Fruit fly (Drosophila melanogaster) whole organism, embryonic: ENCODE measurements around the gene twr.
A peak's percentile ranks its signal among the peaks of the same experiment; 100 is the strongest.

Experiments used
- B-H2 ChIP-seq: fragments of 200-800 bp; sonication (Bioruptor generic); optimal IDR thresholded peaks from 2 replicates; lab custom pipeline; 2018; ENCODE audit warnings: missing biosample characterization, mild to moderate bottlenecking, missing genetic modification characterization
- CG10274 ChIP-seq: fragments of 200-800 bp; sonication (Bioruptor generic); optimal IDR thresholded peaks from 3 replicates; lab custom pipeline; 2017; ENCODE audit warnings: missing biosample characterization, mild to moderate bottlenecking, missing genetic modification characterization
- CG10654 ChIP-seq: fragments of 200-800 bp; sonication (Bioruptor generic); optimal IDR thresholded peaks from 2 replicates; lab custom pipeline; 2016; ENCODE audit warnings: missing biosample characterization, missing genetic modification characterization
- CG11093 ChIP-seq: fragments of 200-800 bp; sonication (Bioruptor generic); IDR thresholded peaks from 3 replicates; pipeline ENCODE4 v1.3.6; 2022; ENCODE audit warnings: missing biosample characterization, missing genetic modification characterization
- CG11723 ChIP-seq: fragments of 200-800 bp; sonication (Bioruptor generic); optimal IDR thresholded peaks from 2 replicates; lab custom pipeline; 2017; ENCODE audit warnings: missing biosample characterization, mild to moderate bottlenecking, missing genetic modification characterization
- CG12104 ChIP-seq: fragments of 200-800 bp; sonication (Bioruptor generic); optimal IDR thresholded peaks from 3 replicates; lab custom pipeline; 2016; ENCODE audit warnings: missing biosample characterization, missing genetic modification characterization
- CG12744 ChIP-seq: fragments of 200-800 bp; sonication (Bioruptor generic); optimal IDR thresholded peaks from 2 replicates; lab custom pipeline; 2016; ENCODE audit warnings: missing biosample characterization, missing genetic modification characterization
- CG12942 ChIP-seq: fragments of 200-800 bp; sonication (Bioruptor generic); optimal IDR thresholded peaks from 3 replicates; lab custom pipeline; 2016; ENCODE audit warnings: missing biosample characterization, missing genetic modification characterization
- CG13123 ChIP-seq: fragments of 200-800 bp; sonication (Bioruptor generic); optimal IDR thresholded peaks from 2 replicates; lab custom pipeline; 2016; ENCODE audit warnings: missing biosample characterization, missing genetic modification characterization
- CG17359 ChIP-seq: fragments of 200-800 bp; sonication (Bioruptor generic); optimal IDR thresholded peaks from 3 replicates; lab custom pipeline; 2018; ENCODE audit warnings: missing biosample characterization, mild to moderate bottlenecking, missing genetic modification characterization, moderate library complexity
- CG18599 ChIP-seq: fragments of 200-800 bp; sonication (Bioruptor generic); optimal IDR thresholded peaks from 3 replicates; lab custom pipeline; 2017; ENCODE audit warnings: missing biosample characterization, missing genetic modification characterization, mild to moderate bottlenecking, moderate library complexity, missing genetic modification reagents
- CG2129 ChIP-seq: fragments of 200-800 bp; sonication (Bioruptor generic); IDR thresholded peaks from 2 replicates; pipeline ENCODE4 v1.3.6; 2022; ENCODE audit warnings: missing biosample characterization, missing genetic modification characterization; ENCODE audit not compliant: partially characterized antibody
- CG2875 ChIP-seq: fragments of 200-800 bp; sonication (Bioruptor generic); optimal IDR thresholded peaks from 2 replicates; lab custom pipeline; 2017; ENCODE audit warnings: missing biosample characterization, mild to moderate bottlenecking, missing genetic modification characterization, missing genetic modification reagents
- CG30020 ChIP-seq: fragments of 200-800 bp; optimal IDR thresholded peaks from 2 replicates; lab custom pipeline; 2019; ENCODE audit warnings: missing biosample characterization, mild to moderate bottlenecking, missing genetic modification characterization, moderate library complexity
- CG31388 ChIP-seq: fragments of 200-800 bp; sonication (Bioruptor generic); optimal IDR thresholded peaks from 2 replicates; lab custom pipeline; 2016; ENCODE audit warnings: missing biosample characterization, missing genetic modification characterization
- CG3163 ChIP-seq: fragments of 200-800 bp; sonication (Bioruptor generic); optimal IDR thresholded peaks from 3 replicates; lab custom pipeline; 2016; ENCODE audit warnings: missing biosample characterization, missing genetic modification characterization
- CG34422 ChIP-seq: fragments of 200-800 bp; sonication (Bioruptor generic); IDR thresholded peaks from 3 replicates; pipeline ENCODE4 v1.3.6; 2022; ENCODE audit warnings: missing biosample characterization, missing genetic modification characterization
- CG6654 ChIP-seq: fragments of 200-800 bp; sonication (Bioruptor generic); optimal IDR thresholded peaks from 2 replicates; lab custom pipeline; 2017; ENCODE audit warnings: missing biosample characterization, mild to moderate bottlenecking, missing genetic modification characterization
- CG6854 ChIP-seq: fragments of 200-800 bp; sonication (Bioruptor generic); optimal IDR thresholded peaks from 3 replicates; lab custom pipeline; 2017; ENCODE audit warnings: missing biosample characterization, mild to moderate bottlenecking, missing genetic modification characterization
- CG7928 ChIP-seq: fragments of 200-800 bp; sonication (Bioruptor generic); optimal IDR thresholded peaks from 2 replicates; lab custom pipeline; 2017; ENCODE audit warnings: missing biosample characterization, mild to moderate bottlenecking, missing genetic modification characterization
- CG9215 ChIP-seq: fragments of 200-800 bp; sonication (Bioruptor generic); IDR thresholded peaks from 2 replicates; pipeline ENCODE4 v1.3.6; 2022; ENCODE audit warnings: missing biosample characterization, missing genetic modification characterization
- CTCF ChIP-seq: fragments of 200-800 bp; sonication (Bioruptor generic); optimal IDR thresholded peaks from 2 replicates; lab custom pipeline; 2017; ENCODE audit warnings: missing biosample characterization, mild to moderate bottlenecking, missing genetic modification characterization, moderate library complexity
- H2.0 ChIP-seq: fragments of 200-800 bp; sonication (Bioruptor generic); IDR thresholded peaks from 2 replicates; pipeline ENCODE4 v1.3.6; 2022; ENCODE audit warnings: missing biosample characterization, missing genetic modification characterization
- HLH4C ChIP-seq: fragments of 200-800 bp; sonication (Bioruptor generic); IDR thresholded peaks from 3 replicates; pipeline ENCODE4 v1.3.6; 2022; ENCODE audit warnings: missing biosample characterization, missing genetic modification characterization; ENCODE audit not compliant: partially characterized antibody
- HmgD ChIP-seq: fragments of 200-800 bp; sonication (Bioruptor generic); optimal IDR thresholded peaks from 3 replicates; lab custom pipeline; 2016; ENCODE audit warnings: missing biosample characterization, missing genetic modification characterization
- Lhr ChIP-seq: fragments of 200-800 bp; sonication (Bioruptor generic); optimal IDR thresholded peaks from 3 replicates; lab custom pipeline; 2017; ENCODE audit warnings: mild to moderate bottlenecking, missing biosample characterization, missing genetic modification reagents, missing genetic modification characterization
- Med ChIP-seq: fragments of 200-800 bp; sonication (Bioruptor generic); peaks from one replicate; lab custom pipeline; 2016; ENCODE audit warnings: missing biosample characterization, missing genetic modification characterization, mild to moderate bottlenecking, inconsistent platforms, moderate library complexity
- Meics ChIP-seq: fragments of 200-800 bp; sonication (Bioruptor generic); optimal IDR thresholded peaks from 2 replicates; lab custom pipeline; 2017; ENCODE audit warnings: missing biosample characterization, mild to moderate bottlenecking, missing genetic modification characterization
- Opbp ChIP-seq: fragments of 200-800 bp; sonication (Bioruptor generic); IDR thresholded peaks from 3 replicates; pipeline ENCODE4 v1.3.6; 2022; ENCODE audit warnings: missing biosample characterization, missing genetic modification characterization; ENCODE audit not compliant: partially characterized antibody
- Poxn ChIP-seq: fragments of 200-800 bp; sonication (Bioruptor generic); IDR thresholded peaks from 2 replicates; pipeline ENCODE4 v1.3.6; 2022; ENCODE audit warnings: missing biosample characterization, missing genetic modification characterization
- ac ChIP-seq: fragments of 200-800 bp; sonication (Bioruptor generic); optimal IDR thresholded peaks from 3 replicates; lab custom pipeline; 2017; ENCODE audit warnings: missing biosample characterization, mild to moderate bottlenecking, missing genetic modification characterization
- ato ChIP-seq: fragments of 200-800 bp; sonication (Bioruptor generic); IDR thresholded peaks from 2 replicates; pipeline ENCODE4 v1.3.6; 2022; ENCODE audit warnings: missing biosample characterization, missing genetic modification characterization; ENCODE audit not compliant: partially characterized antibody
- btn ChIP-seq: fragments of 200-800 bp; sonication (Bioruptor generic); optimal IDR thresholded peaks from 2 replicates; lab custom pipeline; 2016; ENCODE audit warnings: missing biosample characterization, missing genetic modification characterization
- cwo ChIP-seq: fragments of 200-800 bp; sonication (Bioruptor generic); optimal IDR thresholded peaks from 3 replicates; lab custom pipeline; 2017; ENCODE audit warnings: missing biosample characterization, missing genetic modification characterization, mild to moderate bottlenecking, moderate library complexity, missing genetic modification reagents
- dmrt11E ChIP-seq: fragments of 200-800 bp; sonication (Bioruptor generic); optimal IDR thresholded peaks from 3 replicates; lab custom pipeline; 2018; ENCODE audit warnings: missing biosample characterization, mild to moderate bottlenecking, missing genetic modification characterization, moderate library complexity
- fd102C ChIP-seq: fragments of 200-800 bp; sonication (Bioruptor generic); optimal IDR thresholded peaks from 2 replicates; lab custom pipeline; 2018; ENCODE audit warnings: missing biosample characterization, mild to moderate bottlenecking, missing genetic modification characterization, moderate library complexity
- fru ChIP-seq: fragments of >200 bp; optimal IDR thresholded peaks from 2 replicates; lab custom pipeline; 2017
- ftz-f1 ChIP-seq: fragments of 200-800 bp; sonication (Bioruptor generic); optimal IDR thresholded peaks from 2 replicates; lab custom pipeline; 2016; ENCODE audit warnings: missing biosample characterization, missing genetic modification characterization
- gce ChIP-seq: fragments of 200-800 bp; sonication (Bioruptor generic); IDR thresholded peaks from 3 replicates; pipeline ENCODE4 v1.3.6; 2022; ENCODE audit warnings: missing biosample characterization, missing genetic modification characterization
- gcm ChIP-seq: fragments of 200-800 bp; sonication (Bioruptor generic); optimal IDR thresholded peaks from 2 replicates; lab custom pipeline; 2019; ENCODE audit warnings: missing biosample characterization, mild to moderate bottlenecking, missing genetic modification characterization, moderate library complexity
- gsb ChIP-seq: fragments of 200-800 bp; sonication (Bioruptor generic); IDR thresholded peaks from 2 replicates; pipeline ENCODE4 v1.3.6; 2022; ENCODE audit warnings: missing biosample characterization, missing genetic modification characterization
- kni ChIP-seq: fragments of 200-800 bp; sonication (Bioruptor generic); optimal IDR thresholded peaks from 3 replicates; lab custom pipeline; 2017; ENCODE audit warnings: mild to moderate bottlenecking, missing biosample characterization, missing genetic modification reagents, missing genetic modification characterization
- luna ChIP-seq: fragments of 200-800 bp; sonication (Bioruptor generic); optimal IDR thresholded peaks from 2 replicates; lab custom pipeline; 2016; ENCODE audit warnings: missing biosample characterization, missing genetic modification characterization
- mirr ChIP-seq: fragments of 200-800 bp; sonication (Bioruptor generic); optimal IDR thresholded peaks from 3 replicates; lab custom pipeline; 2018; ENCODE audit warnings: missing biosample characterization, mild to moderate bottlenecking, missing genetic modification characterization
- onecut ChIP-seq: fragments of 200-800 bp; sonication (Bioruptor generic); IDR thresholded peaks from 2 replicates; pipeline ENCODE4 v1.3.6; 2022; ENCODE audit warnings: missing biosample characterization, missing genetic modification characterization
- org-1 ChIP-seq: fragments of 200-800 bp; sonication (Bioruptor generic); optimal IDR thresholded peaks from 2 replicates; lab custom pipeline; 2017; ENCODE audit warnings: missing biosample characterization, missing genetic modification characterization
- pnt ChIP-seq: fragments of 200-800 bp; sonication (Bioruptor generic); optimal IDR thresholded peaks from 3 replicates; lab custom pipeline; 2016; ENCODE audit warnings: missing biosample characterization, missing genetic modification characterization
- pum ChIP-seq: fragments of 200-800 bp; sonication (Bioruptor generic); optimal IDR thresholded peaks from 2 replicates; lab custom pipeline; 2016; ENCODE audit warnings: missing biosample characterization, missing genetic modification characterization
- sens ChIP-seq: fragments of 200-800 bp; sonication (Bioruptor generic); peaks from one replicate; lab custom pipeline; 2016; ENCODE audit warnings: missing biosample characterization, missing genetic modification characterization
- sisA ChIP-seq: fragments of 200-800 bp; sonication (Bioruptor generic); IDR thresholded peaks from 2 replicates; pipeline ENCODE4 v1.3.6; 2022; ENCODE audit warnings: missing biosample characterization, missing genetic modification characterization
- sna ChIP-seq: fragments of 200-800 bp; sonication (Bioruptor generic); IDR thresholded peaks from 2 replicates; pipeline ENCODE4 v1.3.6; 2022; ENCODE audit warnings: missing biosample characterization, missing genetic modification characterization; ENCODE audit not compliant: partially characterized antibody
- tap ChIP-seq: fragments of 200-800 bp; optimal IDR thresholded peaks from 3 replicates; lab custom pipeline; 2019; ENCODE audit warnings: missing biosample characterization, mild to moderate bottlenecking, missing genetic modification characterization, moderate library complexity
- tgo ChIP-seq: fragments of 200-800 bp; sonication (Bioruptor generic); IDR thresholded peaks from 3 replicates; pipeline ENCODE4 v1.3.6; 2022; ENCODE audit warnings: missing biosample characterization, missing genetic modification characterization

Gene twr

DNA sequence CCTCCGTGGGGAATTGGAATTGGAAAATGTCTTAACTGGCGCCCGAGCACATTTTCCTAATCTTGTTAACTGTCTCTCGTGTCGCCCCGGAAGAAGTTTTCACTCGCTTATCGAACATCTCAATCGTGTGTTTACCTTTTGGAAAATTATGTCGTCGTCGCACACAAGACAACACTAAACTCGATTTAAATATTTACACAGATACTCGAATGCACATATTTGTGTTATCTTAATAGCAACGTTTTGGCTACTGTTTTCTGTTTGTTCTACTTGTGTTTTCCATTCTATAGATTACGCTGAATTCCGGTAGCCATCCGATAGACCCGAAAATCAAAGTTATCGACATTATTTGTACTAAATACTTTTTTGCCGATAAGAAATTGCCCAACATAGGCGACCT, 9.6 kb downstream of the twr start (continued):
- TF ChIP-seq CG7928 (GFP tag; lab: Kevin White, UChicago), result no peak
- no peak for TF ChIP-seq fru (lab: Kevin White, UChicago)
- TF ChIP-seq CG17359 (tag; lab: Kevin White, UChicago), result no peak
- no peak for TF ChIP-seq CG11093 (GFP tag; lab: Robert Waterston, UW)
- no peak for TF ChIP-seq onecut
- TF ChIP-seq CG31388 (GFP tag; lab: Kevin White, UChicago), result no peak
- TF ChIP-seq Med, result peak; percentile 77
- no peak for TF ChIP-seq CG6854
- TF ChIP-seq cwo (GFP tag; lab: Kevin White, UChicago), result no peak
- TF ChIP-seq HmgD (GFP tag; lab: Kevin White, UChicago), result no peak
- TF ChIP-seq pum, result no peak
- TF ChIP-seq CG30020 (tag; lab: Kevin White, UChicago), result no peak
- TF ChIP-seq CG34422, result no peak
- TF ChIP-seq tap (tag; lab: Kevin White, UChicago), result no peak
- peak; percentile 98 for TF ChIP-seq fd102C (GFP tag; lab: Kevin White, UChicago)
- TF ChIP-seq HLH4C (GFP tag; lab: Robert Waterston, UW), result no peak
- TF ChIP-seq H2.0 (GFP tag; lab: Robert Waterston, UW), result no peak
- no peak for TF ChIP-seq CTCF (GFP tag; lab: Kevin White, UChicago)
- no peak for TF ChIP-seq CG6654 (GFP tag; lab: Kevin White, UChicago)
- no peak for TF ChIP-seq CG18599
- peak; percentile 7 for TF ChIP-seq kni (GFP tag; lab: Kevin White, UChicago)
- TF ChIP-seq CG9215 (GFP tag; lab: Robert Waterston, UW), result no peak
- peak; percentile 82 for TF ChIP-seq dmrt11E (tag; lab: Kevin White, UChicago)
- TF ChIP-seq CG2129 (GFP tag; lab: Robert Waterston, UW), result no peak
- TF ChIP-seq CG2875, result peak; percentile 48
- no peak for TF ChIP-seq ato
- TF ChIP-seq CG10274 (GFP tag; lab: Kevin White, UChicago), result no peak
- TF ChIP-seq CG12744 (GFP tag; lab: Kevin White, UChicago), result no peak
- no peak for TF ChIP-seq mirr (GFP tag; lab: Kevin White, UChicago)
- TF ChIP-seq gcm, result peak; percentile 34
- TF ChIP-seq CG11723, result no peak
- no peak for TF ChIP-seq CG12104 (GFP tag; lab: Kevin White, UChicago)
- peak; percentile 85 for TF ChIP-seq sens (GFP tag; lab: Kevin White, UChicago)
- TF ChIP-seq sna (GFP tag; lab: Robert Waterston, UW), result no peak
- TF ChIP-seq Poxn (GFP tag; lab: Robert Waterston, UW), result no peak
- TF ChIP-seq sisA (GFP tag; lab: Robert Waterston, UW), result no peak
- no peak for TF ChIP-seq gce (GFP tag; lab: Robert Waterston, UW)
- TF ChIP-seq tgo (GFP tag; lab: Robert Waterston, UW), result no peak
- TF ChIP-seq luna, result no peak
- peak; percentile 89 for TF ChIP-seq ac (GFP tag; lab: Kevin White, UChicago)
- TF ChIP-seq pnt, result no peak
- peak; percentile 43 for TF ChIP-seq Lhr (GFP tag; lab: Kevin White, UChicago)
- TF ChIP-seq Meics (GFP tag; lab: Kevin White, UChicago), result no peak
- TF ChIP-seq CG3163 (GFP tag; lab: Kevin White, UChicago), result no peak
- TF ChIP-seq CG12942 (GFP tag; lab: Kevin White, UChicago), result no peak
- no peak for TF ChIP-seq ftz-f1
- TF ChIP-seq CG13123 (GFP tag; lab: Kevin White, UChicago), result peak; percentile 32
- peak; percentile 5 for TF ChIP-seq btn (GFP tag; lab: Kevin White, UChicago)
- TF ChIP-seq Opbp (GFP tag; lab: Robert Waterston, UW), result no peak
- no peak for TF ChIP-seq B-H2
- peak; percentile 57 for TF ChIP-seq org-1 (GFP tag; lab: Kevin White, UChicago)
- no peak for TF ChIP-seq gsb (GFP tag; lab: Robert Waterston, UW)
- TF ChIP-seq CG10654 (GFP tag; lab: Kevin White, UChicago), result no peak
